Worm (Caenorhabditis elegans) whole organism, L4 larva: ENCODE results near the gene C13A2.9.

Experiments used
- ceh-20 ChIP-seq: fragments of 200-800 bp; sonication (Bioruptor generic); IDR thresholded peaks from 2 replicates; pipeline ENCODE4 v1.3.6; 2022; ENCODE audit warnings: missing genetic modification reagents, missing genetic modification characterization, missing compliant biosample characterization
- egl-27 ChIP-seq: sonication (generic microtip); optimal IDR thresholded peaks from 3 replicates; lab custom pipeline; 2017; ENCODE audit warnings: missing biosample characterization, missing genetic modification reagents, missing genetic modification characterization
- egl-43 ChIP-seq: fragments of 200-800 bp; sonication (Bioruptor generic); IDR thresholded peaks from 2 replicates; pipeline ENCODE4 v1.3.6; 2022; ENCODE audit warnings: missing genetic modification reagents, missing genetic modification characterization, missing compliant biosample characterization
- mep-1 ChIP-seq: fragments of 150-350 bp; sonication (generic microtip); optimal IDR thresholded peaks from 3 replicates; lab custom pipeline; 2014; ENCODE audit warnings: missing biosample characterization, missing genetic modification characterization
- nhr-77 ChIP-seq: fragments of 150-350 bp; optimal IDR thresholded peaks from 2 replicates; lab custom pipeline; 2014; ENCODE audit warnings: missing biosample characterization, missing genetic modification characterization
- snpc-4 ChIP-seq: fragments of 150-350 bp; optimal IDR thresholded peaks from 2 replicates; lab custom pipeline; 2014; ENCODE audit warnings: missing biosample characterization, missing genetic modification characterization

DNA sequence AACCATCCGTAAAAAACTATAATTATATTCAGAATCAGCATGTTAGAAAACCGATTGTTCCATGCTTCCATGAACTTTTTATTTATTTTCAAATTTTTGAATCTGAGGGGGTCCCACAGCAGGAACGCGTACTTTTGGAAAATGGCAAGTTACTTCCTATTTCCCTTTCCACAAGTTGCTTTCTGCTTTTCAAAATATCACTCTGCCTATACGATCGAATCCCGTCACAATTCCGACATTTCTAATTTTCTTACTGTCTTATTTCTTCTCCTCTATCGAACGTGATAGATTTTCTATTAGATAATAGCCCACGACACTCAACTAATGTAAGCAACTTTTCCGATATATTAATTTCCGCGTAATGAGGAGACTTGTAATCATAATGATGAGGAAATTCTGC, 11.5 kb upstream of the C13A2.9 start, which contains the start of gene C13A2.5:
- no peak for TF ChIP-seq snpc-4 (tag; lab: Kevin White, UChicago)
- TF ChIP-seq egl-43 (GFP tag; lab: Robert Waterston, UW): no peak
- TF ChIP-seq nhr-77 (tag; lab: Kevin White, UChicago): no peak
- TF ChIP-seq mep-1 (tag; lab: Kevin White, UChicago): no peak
- no peak for TF ChIP-seq egl-27 (tag; lab: Kevin White, UChicago)
- TF ChIP-seq ceh-20 (GFP tag; lab: Robert Waterston, UW): no peak
